Worm (Caenorhabditis elegans): ENCODE results near the gene asns-1.

The asns-1 gene

ce11 chrV:8537031-8537430 lies 8.9 kb upstream of the asns-1 start, which contains the start of gene otpl-4:
Gene otpl-4 (plus strand): TSS chrV:8537331.
- TF ChIP-seq unc-130 (tag; optimal IDR thresholded peaks at IDR 0.05) = no peak
- TF ChIP-seq nhr-11 (tag; optimal IDR thresholded peaks at IDR 0.05) = no peak
- TF ChIP-seq fos-1 (tag; optimal IDR thresholded peaks at IDR 0.05) = no peak
- no peak for TF ChIP-seq lin-14 (GFP tag; optimal IDR thresholded peaks at IDR 0.05)
- TF ChIP-seq ceh-88 (GFP tag; IDR thresholded peaks at IDR 0.05) = no peak

- TF ChIP-seq mab-9 (GFP tag; IDR thresholded peaks at IDR 0.05) = no peak
- TF ChIP-seq rnt-1 (tag; optimal IDR thresholded peaks at IDR 0.05) = no peak
- TF ChIP-seq nhr-77 (tag; optimal IDR thresholded peaks at IDR 0.05) = peak; percentile 11
- TF ChIP-seq tbx-2 (tag; optimal IDR thresholded peaks at IDR 0.05) = peak; percentile 0
Observed at ce11 chrV:8548989-8549388, 3.0 kb downstream of the asns-1 start, which contains the start of gene stdh-4. Gene stdh-4 (plus strand): TSS chrV:8549289.

ce11 chrV:8552460-8552859 lies 6.5 kb downstream of the asns-1 start, which contains the start of gene acr-15:
Gene acr-15 (plus strand): TSS chrV:8552695.
- TF ChIP-seq ceh-63 (GFP tag; optimal IDR thresholded peaks at IDR 0.05) (no peak), efl-1 (optimal IDR thresholded peaks at IDR 0.05) (no peak), efl-1 (GFP tag; optimal IDR thresholded peaks at IDR 0.05 in 1 of 2) (peak in 1 of 2 experiments; percentile 78), nhr-11 (tag; optimal IDR thresholded peaks at IDR 0.05) (no peak), sup-37 (GFP tag; optimal IDR thresholded peaks at IDR 0.05) (no peak), lin-14 (GFP tag; optimal IDR thresholded peaks at IDR 0.05) (peak; percentile 1), ceh-82 (tag; optimal IDR thresholded peaks at IDR 0.05) (no peak), egl-13 (tag; optimal IDR thresholded peaks at IDR 0.05) (no peak), rnt-1 (tag; optimal IDR thresholded peaks at IDR 0.05) (peak; percentile 46), fkh-4 (tag; optimal IDR thresholded peaks at IDR 0.05; ENCODE audit: borderline replicate concordance) (no peak), Y116A8C.19 (tag; optimal IDR thresholded peaks at IDR 0.05; ENCODE audit: borderline replicate concordance) (no peak), unc-130 (tag; optimal IDR thresholded peaks at IDR 0.05) (no peak), nhr-84 (tag; optimal IDR thresholded peaks at IDR 0.05) (no peak), ztf-11 (tag; optimal IDR thresholded peaks at IDR 0.05) (no peak), ceh-8 (GFP tag; optimal IDR thresholded peaks at IDR 0.05) (no peak), blmp-1 (tag; optimal IDR thresholded peaks at IDR 0.05) (no peak), fkh-10 (GFP tag; optimal IDR thresholded peaks at IDR 0.05) (no peak)

ce11 chrV:8555955-8556354 lies 10.0 kb downstream of the asns-1 start:
- TF ChIP-seq tbx-2 (tag; optimal IDR thresholded peaks at IDR 0.05) (peak; percentile 27), dsc-1 (tag; optimal IDR thresholded peaks at IDR 0.05) (peak; percentile 99), unc-98 (GFP tag; IDR thresholded peaks at IDR 0.05) (no peak), egl-27 (tag; optimal IDR thresholded peaks at IDR 0.05) (no peak), fkh-4 (tag; optimal IDR thresholded peaks at IDR 0.05; ENCODE audit: borderline replicate concordance) (peak; percentile 89), nhr-47 (tag; optimal IDR thresholded peaks at IDR 0.05) (no peak), zag-1 (tag; optimal IDR thresholded peaks at IDR 0.05) (no peak)

- TF ChIP-seq ztf-11 (tag; optimal IDR thresholded peaks at IDR 0.05) (no peak), swsn-7 (tag; optimal IDR thresholded peaks at IDR 0.05) (no peak), tlp-1 (tag; optimal IDR thresholded peaks at IDR 0.05) (no peak), grh-1 (GFP tag; IDR thresholded peaks at IDR 0.05) (no peak), vab-15 (tag; optimal IDR thresholded peaks at IDR 0.05) (no peak), elt-2 (tag; optimal IDR thresholded peaks at IDR 0.05) (no peak), nhr-20 (tag; optimal IDR thresholded peaks at IDR 0.05) (no peak), nhr-85 (tag) (no peak), dpl-1 (GFP tag; optimal IDR thresholded peaks at IDR 0.05) (no peak), lin-35 (GFP tag; optimal IDR thresholded peaks at IDR 0.05) (no peak), lsy-2 (tag; optimal IDR thresholded peaks at IDR 0.05) (no peak), snu-23 (GFP tag; optimal IDR thresholded peaks at IDR 0.05) (no peak), hpl-2 (GFP tag; optimal IDR thresholded peaks at IDR 0.05) (no peak)
Observed at ce11 chrV:8560916-8561315, 14.9 kb downstream of the asns-1 start, which contains the start of gene acr-16. Gene acr-16 (plus strand): TSS chrV:8561216.
